Worm (Caenorhabditis elegans) whole organism, L2 larva: ENCODE measurements around the gene egas-3.
A peak's percentile ranks its signal among the peaks of the same experiment; 100 is the strongest.

ENCODE experiments used
- F13H6.1 ChIP-seq: sonication (generic microtip); optimal IDR thresholded peaks from 2 replicates; lab custom pipeline; 2016; ENCODE audit warnings: missing genetic modification characterization, missing compliant biosample characterization
- R02D3.7 ChIP-seq: fragments of 150-350 bp; optimal IDR thresholded peaks from 2 replicates; lab custom pipeline; 2014; ENCODE audit warnings: missing biosample characterization, missing genetic modification characterization
- ZK546.5 ChIP-seq: sonication (generic microtip); optimal IDR thresholded peaks from 2 replicates; lab custom pipeline; 2017; ENCODE audit warnings: missing biosample characterization, missing genetic modification characterization
- alr-1 ChIP-seq: fragments of 150-350 bp; optimal IDR thresholded peaks from 2 replicates; lab custom pipeline; 2014; ENCODE audit warnings: missing biosample characterization, missing genetic modification characterization
- aly-2 ChIP-seq: fragments of 150-350 bp; optimal IDR thresholded peaks from 2 replicates; lab custom pipeline; 2014; ENCODE audit warnings: missing biosample characterization, missing genetic modification characterization
- ceh-16 ChIP-seq: fragments of 150-350 bp; optimal IDR thresholded peaks from 2 replicates; lab custom pipeline; 2014; ENCODE audit warnings: missing biosample characterization, missing genetic modification characterization
- ceh-82 ChIP-seq: fragments of 150-350 bp; optimal IDR thresholded peaks from 2 replicates; lab custom pipeline; 2014; ENCODE audit warnings: missing biosample characterization, missing genetic modification characterization
- crh-2 ChIP-seq: sonication (generic microtip); optimal IDR thresholded peaks from 2 replicates; lab custom pipeline; 2017; ENCODE audit warnings: missing biosample characterization, missing genetic modification characterization
- egl-27 ChIP-seq: sonication (generic microtip); optimal IDR thresholded peaks from 3 replicates; lab custom pipeline; 2017; ENCODE audit warnings: missing biosample characterization, missing genetic modification reagents, missing genetic modification characterization
- elt-3 ChIP-seq: sonication (generic microtip); optimal IDR thresholded peaks from 2 replicates; lab custom pipeline; 2017; ENCODE audit warnings: missing biosample characterization, missing genetic modification characterization
- gmeb-1 ChIP-seq: fragments of 150-350 bp; optimal IDR thresholded peaks from 2 replicates; lab custom pipeline; 2014; ENCODE audit warnings: missing biosample characterization, missing genetic modification characterization
- lin-13 ChIP-seq: fragments of 150-350 bp; optimal IDR thresholded peaks from 2 replicates; lab custom pipeline; 2014; ENCODE audit warnings: missing biosample characterization, missing genetic modification reagents, missing genetic modification characterization
- lin-39 ChIP-seq: fragments of 150-350 bp; optimal IDR thresholded peaks from 2 replicates; lab custom pipeline; 2014; ENCODE audit warnings: missing biosample characterization, missing genetic modification reagents, missing genetic modification characterization
- mab-5 ChIP-seq: fragments of 150-350 bp; optimal IDR thresholded peaks from 2 replicates; lab custom pipeline; 2014; ENCODE audit warnings: missing biosample characterization, missing genetic modification characterization
- mdl-1 ChIP-seq, 2 experiments: fragments of 150-350 bp in 1 of 2; sonication (generic microtip) in 1 of 2; optimal IDR thresholded peaks; 2 replicates each; lab custom pipeline; 2017; ENCODE audit warnings: missing biosample characterization in 2 of 2, missing genetic modification characterization in 2 of 2
- nhr-10 ChIP-seq: sonication (generic microtip); optimal IDR thresholded peaks from 2 replicates; lab custom pipeline; 2017; ENCODE audit warnings: missing biosample characterization, missing genetic modification characterization
- nhr-11 ChIP-seq: fragments of 150-350 bp; optimal IDR thresholded peaks from 2 replicates; lab custom pipeline; 2014; ENCODE audit warnings: missing biosample characterization, missing genetic modification characterization
- nhr-12 ChIP-seq: fragments of 150-350 bp; optimal IDR thresholded peaks from 2 replicates; lab custom pipeline; 2014; ENCODE audit warnings: missing biosample characterization, missing genetic modification characterization
- nhr-129 ChIP-seq: fragments of 150-350 bp; optimal IDR thresholded peaks from 2 replicates; lab custom pipeline; 2014; ENCODE audit warnings: missing biosample characterization, missing genetic modification characterization
- nhr-21 ChIP-seq: fragments of 150-350 bp; optimal IDR thresholded peaks from 2 replicates; lab custom pipeline; 2014; ENCODE audit warnings: missing biosample characterization, missing genetic modification characterization
- nhr-23 ChIP-seq: fragments of 150-350 bp; optimal IDR thresholded peaks from 2 replicates; lab custom pipeline; 2014; ENCODE audit warnings: missing biosample characterization, missing genetic modification reagents, missing genetic modification characterization
- nhr-25 ChIP-seq: fragments of 150-350 bp; sonication (generic microtip); optimal IDR thresholded peaks from 3 replicates; lab custom pipeline; 2014; ENCODE audit warnings: missing biosample characterization, missing genetic modification characterization
- nhr-6 ChIP-seq: fragments of 150-350 bp; optimal IDR thresholded peaks from 2 replicates; lab custom pipeline; 2014; ENCODE audit warnings: missing biosample characterization, missing genetic modification characterization
- nhr-77 ChIP-seq: fragments of 150-350 bp; optimal IDR thresholded peaks from 2 replicates; lab custom pipeline; 2014; ENCODE audit warnings: missing biosample characterization, missing genetic modification characterization
- peb-1 ChIP-seq: fragments of 150-350 bp; optimal IDR thresholded peaks from 2 replicates; lab custom pipeline; 2014; ENCODE audit warnings: missing biosample characterization, missing genetic modification characterization
- sem-4 ChIP-seq: fragments of 150-350 bp; optimal IDR thresholded peaks from 2 replicates; lab custom pipeline; 2014; ENCODE audit warnings: missing biosample characterization, missing genetic modification reagents, missing genetic modification characterization
- skn-1 ChIP-seq: sonication (generic microtip); optimal IDR thresholded peaks from 2 replicates; lab custom pipeline; 2017; ENCODE audit warnings: missing biosample characterization, missing genetic modification characterization
- sma-9 ChIP-seq, 2 experiments: fragments of 150-350 bp in 1 of 2; sonication (generic microtip) in 1 of 2; optimal IDR thresholded peaks; 2 replicates each; lab custom pipeline; 2014 to 2016; ENCODE audit warnings: missing genetic modification characterization in 2 of 2, mild to moderate bottlenecking in 1 of 2, missing biosample characterization in 1 of 2, missing compliant biosample characterization in 1 of 2, missing genetic modification reagents in 1 of 2, moderate library complexity in 1 of 2
- snpc-4 ChIP-seq: fragments of 150-350 bp; optimal IDR thresholded peaks from 2 replicates; lab custom pipeline; 2014; ENCODE audit warnings: missing biosample characterization, missing genetic modification characterization
- unc-39 ChIP-seq: fragments of 150-350 bp; optimal IDR thresholded peaks from 2 replicates; lab custom pipeline; 2014; ENCODE audit warnings: missing biosample characterization, missing genetic modification characterization
- ztf-11 ChIP-seq: sonication (generic microtip); optimal IDR thresholded peaks from 2 replicates; lab custom pipeline; 2017; ENCODE audit warnings: missing biosample characterization, missing genetic modification characterization
- ztf-4 ChIP-seq: fragments of 150-350 bp; optimal IDR thresholded peaks from 2 replicates; lab custom pipeline; 2014; ENCODE audit warnings: missing biosample characterization, missing genetic modification characterization

Gene egas-3

ce11 chrV:18613164-18613563 lies 23.0 kb downstream of the egas-3 start:
- TF ChIP-seq sma-9 (GFP tag; optimal IDR thresholded peaks at IDR 0.05; lab: Kevin White, UChicago) (no peak), sma-9 (tag; optimal IDR thresholded peaks at IDR 0.05; lab: Kevin White, UChicago) (no peak), lin-39 (tag; lab: Kevin White, UChicago) (no peak), nhr-129 (tag; lab: Kevin White, UChicago) (no peak), nhr-11 (tag; lab: Kevin White, UChicago) (no peak), ZK546.5 (no peak)

ce11 chrV:18605510-18605909 lies 30.6 kb downstream of the egas-3 start:
- TF ChIP-seq alr-1 (tag; lab: Kevin White, UChicago) (no peak), lin-39 (tag; lab: Kevin White, UChicago) (no peak)

DNA sequence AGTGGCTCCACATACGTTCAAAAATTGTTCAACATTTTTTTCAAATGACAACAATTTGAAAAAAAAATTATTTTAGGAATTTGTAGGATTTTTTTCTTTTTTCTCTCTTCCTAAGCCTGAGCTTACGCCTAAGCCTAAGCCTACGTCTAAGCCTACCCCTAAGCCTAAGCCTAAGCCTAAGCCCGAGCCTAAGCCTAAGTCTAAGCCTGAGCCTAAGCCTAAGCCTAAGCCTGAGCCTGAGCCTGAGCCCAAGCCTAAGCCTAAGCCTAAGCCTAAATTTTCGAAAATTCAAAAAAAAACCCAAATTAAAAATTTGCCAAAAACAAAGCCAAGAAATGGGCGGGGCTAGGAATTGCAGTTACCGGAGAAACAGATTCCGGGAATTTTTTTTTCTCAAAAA lies 38.4 kb downstream of the egas-3 start:
- no peak for TF ChIP-seq nhr-23
- TF ChIP-seq gmeb-1 (tag; lab: Kevin White, UChicago) = no peak
- TF ChIP-seq aly-2 (tag; lab: Kevin White, UChicago) = no peak

DNA sequence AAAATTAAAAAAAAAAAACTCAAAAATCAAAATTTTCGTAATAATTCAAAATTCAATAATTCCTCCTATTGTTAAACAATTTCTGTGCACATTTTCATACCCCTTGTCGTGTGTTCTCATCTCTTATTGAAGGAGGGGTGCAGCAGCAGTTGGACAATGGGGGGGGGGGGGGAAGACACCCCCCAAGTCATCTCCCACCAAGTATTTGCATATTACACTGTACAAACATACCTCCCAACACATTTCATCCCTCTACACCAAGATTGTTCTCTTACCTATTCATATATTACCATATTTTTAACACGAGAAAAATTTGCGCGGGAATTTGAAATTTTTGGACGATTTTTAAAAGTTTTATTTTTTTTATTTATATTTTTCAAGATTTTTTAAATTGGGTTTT lies 39.9 kb downstream of the egas-3 start:
- TF ChIP-seq nhr-25 (tag; lab: Kevin White, UChicago) = no peak
- no peak for TF ChIP-seq mdl-1 (tag; optimal IDR thresholded peaks at IDR 0.05; lab: Kevin White, UChicago)
- no peak for TF ChIP-seq lin-39 (tag; lab: Kevin White, UChicago)
- no peak for TF ChIP-seq egl-27 (tag; lab: Kevin White, UChicago)

DNA sequence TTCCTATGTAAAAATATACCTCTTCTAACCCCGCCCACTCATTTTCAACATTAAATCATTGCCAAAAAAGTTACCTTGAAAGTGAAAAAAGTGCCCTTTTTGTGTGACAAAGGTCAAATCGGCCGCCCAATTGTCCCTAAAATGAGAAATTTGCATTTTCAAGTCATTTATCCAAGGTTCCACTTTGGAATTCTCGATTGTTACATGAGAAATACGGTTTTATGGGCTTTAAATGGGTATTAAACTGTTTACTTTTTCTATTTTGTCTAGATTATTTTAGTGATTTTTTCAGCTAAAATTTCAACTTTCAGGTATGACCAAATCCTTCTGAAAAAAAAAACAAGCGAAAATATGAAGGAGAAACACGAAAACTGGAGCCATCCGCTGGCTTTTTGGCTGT lies 43.7 kb downstream of the egas-3 start, which contains the start of gene grdn-1:
Gene grdn-1, plus strand, starts transcription at position 301 of the 400 bp plus-strand sequence.
- TF ChIP-seq nhr-25 (tag; lab: Kevin White, UChicago) (peak; percentile 6), nhr-11 (tag; lab: Kevin White, UChicago) (no peak)
- TF ChIP-seq, all 48 proteins: peak for 1

DNA sequence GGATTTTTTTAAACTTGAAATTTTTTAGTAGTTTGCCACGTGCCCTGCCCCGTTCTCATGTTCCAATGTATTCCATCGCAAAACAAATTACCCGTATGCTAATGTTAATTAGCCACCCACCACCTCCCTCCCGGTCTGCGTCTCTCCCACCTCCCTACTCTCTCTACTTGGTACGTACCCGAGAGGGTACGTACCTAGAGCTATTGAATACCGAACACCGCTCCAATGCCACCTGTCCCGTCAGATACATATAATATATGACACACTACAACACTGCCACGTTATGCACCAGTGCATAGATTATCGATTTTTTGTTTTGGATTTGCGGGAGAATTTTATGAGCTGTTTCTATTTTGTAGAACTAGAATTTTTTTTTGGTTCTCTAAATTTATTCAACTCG lies 46.6 kb downstream of the egas-3 start:
- TF ChIP-seq alr-1 (tag; lab: Kevin White, UChicago) (no peak), nhr-23 (no peak), ceh-16 (tag; lab: Kevin White, UChicago) (no peak), crh-2 (no peak), nhr-77 (tag; lab: Kevin White, UChicago) (no peak), unc-39 (tag; lab: Kevin White, UChicago) (no peak), elt-3 (no peak), mab-5 (tag; lab: Kevin White, UChicago) (no peak), snpc-4 (tag; lab: Kevin White, UChicago) (no peak), ceh-82 (tag; lab: Kevin White, UChicago) (no peak), skn-1 (tag; lab: Kevin White, UChicago) (no peak), F13H6.1 (tag; lab: Kevin White, UChicago) (no peak), lin-13 (no peak), nhr-12 (no peak)

- TF ChIP-seq peb-1 (tag; lab: Kevin White, UChicago) = no peak
- no peak for TF ChIP-seq aly-2 (tag; lab: Kevin White, UChicago)
Observed at ce11 chrV:18587936-18588335, 48.2 kb downstream of the egas-3 start.

DNA sequence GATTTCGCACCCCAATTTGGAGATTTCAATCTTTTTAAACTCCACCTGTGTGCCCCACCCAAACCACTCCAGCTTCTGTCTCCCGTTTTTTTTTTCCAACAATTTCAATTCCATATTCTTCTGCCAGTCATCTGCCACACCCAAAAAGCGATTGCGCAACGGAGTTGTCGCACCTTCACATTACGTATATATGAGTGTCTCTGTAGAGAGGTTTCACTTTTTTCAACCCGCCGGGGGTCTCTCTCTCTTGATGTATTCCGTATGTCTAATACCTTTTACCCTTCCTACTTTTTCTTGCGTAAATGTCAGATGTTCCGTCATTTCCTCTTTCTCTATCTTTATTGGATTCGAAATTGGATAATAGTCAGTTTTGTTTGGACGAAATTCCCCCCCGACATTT lies 49.2 kb downstream of the egas-3 start:
- TF ChIP-seq sem-4 (tag; lab: Kevin White, UChicago) = no peak
- no peak for TF ChIP-seq peb-1 (tag; lab: Kevin White, UChicago)
- no peak for TF ChIP-seq ceh-82 (tag; lab: Kevin White, UChicago)
- TF ChIP-seq nhr-11 (tag; lab: Kevin White, UChicago) = no peak
- no peak for TF ChIP-seq R02D3.7
- no peak for TF ChIP-seq nhr-6
- no peak for TF ChIP-seq elt-3
- TF ChIP-seq egl-27 (tag; lab: Kevin White, UChicago) = no peak
- no peak for TF ChIP-seq ztf-4 (tag; lab: Kevin White, UChicago)
- TF ChIP-seq aly-2 (tag; lab: Kevin White, UChicago) = no peak
- no peak for TF ChIP-seq mab-5 (tag; lab: Kevin White, UChicago)
- TF ChIP-seq ceh-16 (tag; lab: Kevin White, UChicago) = no peak
- TF ChIP-seq ztf-11 (tag; lab: Kevin White, UChicago) = no peak
- no peak for TF ChIP-seq unc-39 (tag; lab: Kevin White, UChicago)
- TF ChIP-seq lin-13 = no peak
- no peak for TF ChIP-seq nhr-21
- TF ChIP-seq nhr-10 (tag; lab: Kevin White, UChicago) = no peak
- TF ChIP-seq mdl-1 (tag; optimal IDR thresholded peaks at IDR 0.05; lab: Kevin White, UChicago) = no peak
